Fruit fly (Drosophila melanogaster): ENCODE results near the gene CG7079.

DNA sequence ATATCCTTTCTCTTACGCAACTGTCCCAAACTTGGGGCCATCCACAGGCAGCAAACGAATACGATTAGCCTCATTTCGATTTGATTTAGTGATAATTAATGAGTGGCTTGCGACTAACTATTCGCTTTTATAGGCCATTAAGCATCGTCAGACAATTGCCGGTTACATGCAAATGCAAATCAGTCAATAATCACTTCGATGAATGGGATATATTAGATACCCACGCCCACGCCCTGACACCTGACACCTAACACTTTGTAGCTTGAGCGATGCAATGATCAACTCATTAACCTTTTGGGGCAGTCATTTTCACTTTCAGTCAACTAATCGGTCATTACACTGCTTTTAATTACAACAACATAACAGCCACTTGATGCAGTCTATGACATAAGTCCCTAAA is 2.2 kb upstream of the CG7079 start, which contains the start of gene Jhbp15:
- TF ChIP-seq psq (optimal IDR thresholded peaks at IDR 0.05) (no peak), Sin3A (optimal IDR thresholded peaks at IDR 0.05) (no peak), h (optimal IDR thresholded peaks at IDR 0.05) (no peak), insv (optimal IDR thresholded peaks at IDR 0.05) (no peak), Myc (optimal IDR thresholded peaks at IDR 0.05) (no peak), ttk (optimal IDR thresholded peaks at IDR 0.05) (no peak)

Measured in Kc167 (cell line).